Fruit fly (Drosophila melanogaster) whole organism: Measurements from ENCODE around the gene Gnmt.
"Not testable (repeated sequence)": the region's sequence is repeated elsewhere in the genome, so short reads cannot be mapped to it uniquely, and the experiment has no call there.

Source experiments
- CG8478 ChIP-seq: fragments of >200 bp; optimal IDR thresholded peaks from 2 replicates; lab custom pipeline; 2018; ENCODE audit warnings: inconsistent platforms
- Dll ChIP-seq: fragments of >200 bp; optimal IDR thresholded peaks from 2 replicates; lab custom pipeline; 2017
- EcR ChIP-seq, 2 experiments: fragments of >200 bp; optimal IDR thresholded peaks; 2 replicates each; lab custom pipeline; 2017; ENCODE audit warnings: missing biosample characterization in 2 of 2, missing genetic modification characterization in 2 of 2, missing genetic modification reagents in 2 of 2
- pan ChIP-seq: fragments of >200 bp; optimal IDR thresholded peaks from 2 replicates; lab custom pipeline; 2017
- psq ChIP-seq: fragments of >200 bp; optimal IDR thresholded peaks from 2 replicates; lab custom pipeline; 2017
- usp ChIP-seq: fragments of >200 bp; optimal IDR thresholded peaks from 2 replicates; lab custom pipeline; 2017; ENCODE audit warnings: missing biosample characterization, missing genetic modification characterization, mixed read lengths

Gene Gnmt

DNA sequence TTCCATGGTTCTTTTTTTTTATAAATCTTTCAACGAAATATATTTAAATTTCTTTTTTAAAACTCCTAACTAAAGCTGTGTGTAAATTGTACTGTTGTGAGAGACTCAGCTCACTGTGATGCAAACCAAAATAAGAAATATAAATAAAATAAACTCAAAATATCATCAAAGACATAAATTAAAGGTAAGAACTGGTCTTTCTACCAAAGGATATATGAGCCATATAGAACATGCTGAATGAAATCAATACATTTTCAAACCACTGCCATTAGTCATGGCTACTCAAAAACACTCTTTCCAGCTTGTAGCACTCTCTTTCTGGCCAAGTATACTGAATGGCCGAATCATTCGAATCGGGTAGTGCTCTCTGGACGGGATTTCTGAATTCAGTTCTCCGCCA is 20.3 kb downstream of the Gnmt start, which contains the start of the genes CG14391 and NijC:
Gene CG14391, minus strand, starts transcription at position 101 of the 400 bp plus-strand sequence.
Gene NijC, plus strand, starts transcription at position 388 of the 400 bp plus-strand sequence.
- TF ChIP-seq pan (no peak), psq (no peak), CG8478 (lab: Kevin White, UChicago) (no peak), EcR (GFP tag; optimal IDR thresholded peaks at IDR 0.05; lab: Kevin White, UChicago) (no peak), Dll (lab: Kevin White, UChicago) (no peak), usp (GFP tag; lab: Kevin White, UChicago) (no peak)

DNA sequence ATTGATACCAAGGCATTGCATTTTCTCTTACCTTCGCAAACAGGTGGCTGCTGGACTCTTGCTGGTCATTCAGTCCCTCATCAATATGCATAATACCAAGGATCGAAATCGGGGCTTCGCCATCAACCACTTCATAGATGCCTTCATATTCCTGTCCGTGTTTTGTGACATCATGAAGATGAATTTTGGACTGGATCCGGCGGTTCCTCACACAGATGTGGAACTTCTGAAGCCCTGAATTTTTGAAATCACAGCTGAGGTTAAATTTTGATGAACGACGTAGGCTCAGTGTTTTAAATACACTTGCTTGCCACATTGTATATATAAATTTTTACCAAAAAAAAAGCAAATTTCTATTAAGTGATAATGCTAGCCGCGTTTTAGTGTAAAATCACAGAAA is 22.6 kb downstream of the Gnmt start, which contains the start of gene Past1:
Gene Past1, plus strand, starts transcription at position 301 of the 400 bp plus-strand sequence.
- TF ChIP-seq Dll (lab: Kevin White, UChicago) (no peak), CG8478 (lab: Kevin White, UChicago) (no peak), psq (no peak), pan (no peak), EcR (GFP tag; optimal IDR thresholded peaks at IDR 0.05; lab: Kevin White, UChicago) (no peak), usp (GFP tag; lab: Kevin White, UChicago) (no peak)

DNA sequence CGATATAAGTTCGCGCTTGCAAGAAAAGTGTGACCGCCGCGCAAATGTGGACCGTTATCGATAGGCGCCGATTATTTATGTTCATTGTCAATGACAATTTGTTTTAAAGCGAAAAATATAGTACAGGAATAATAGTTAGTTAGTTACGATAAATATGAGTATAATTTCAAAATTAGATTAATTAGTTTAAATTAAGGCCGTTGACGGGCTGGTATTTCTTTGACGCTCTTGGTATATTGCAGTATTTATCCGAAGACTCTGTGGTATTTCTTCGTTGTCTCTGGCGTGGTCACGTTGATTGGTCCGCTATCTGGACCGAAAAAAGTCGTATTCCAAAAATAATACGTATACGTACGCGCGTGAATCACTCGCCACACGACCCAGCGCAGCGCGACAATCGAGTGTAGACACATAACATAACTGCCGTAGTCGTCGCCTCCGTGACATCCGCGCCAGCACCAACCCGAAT is 23.2 kb downstream of the Gnmt start:
- TF ChIP-seq CG8478 (lab: Kevin White, UChicago) (no peak), pan (no peak), EcR (GFP tag; optimal IDR thresholded peaks at IDR 0.05; lab: Kevin White, UChicago) (no peak), Dll (lab: Kevin White, UChicago) (no peak), psq (no peak), usp (GFP tag; lab: Kevin White, UChicago) (no peak)

dm6 chr3R:12698363-12698762 is 24.0 kb downstream of the Gnmt start:
- TF ChIP-seq usp (GFP tag; lab: Kevin White, UChicago) = no peak
- TF ChIP-seq CG8478 (lab: Kevin White, UChicago) = no peak
- no peak for TF ChIP-seq Dll (lab: Kevin White, UChicago)
- no peak for TF ChIP-seq pan
- TF ChIP-seq psq = no peak
- TF ChIP-seq EcR (GFP tag; optimal IDR thresholded peaks at IDR 0.05; lab: Kevin White, UChicago) = no peak

DNA sequence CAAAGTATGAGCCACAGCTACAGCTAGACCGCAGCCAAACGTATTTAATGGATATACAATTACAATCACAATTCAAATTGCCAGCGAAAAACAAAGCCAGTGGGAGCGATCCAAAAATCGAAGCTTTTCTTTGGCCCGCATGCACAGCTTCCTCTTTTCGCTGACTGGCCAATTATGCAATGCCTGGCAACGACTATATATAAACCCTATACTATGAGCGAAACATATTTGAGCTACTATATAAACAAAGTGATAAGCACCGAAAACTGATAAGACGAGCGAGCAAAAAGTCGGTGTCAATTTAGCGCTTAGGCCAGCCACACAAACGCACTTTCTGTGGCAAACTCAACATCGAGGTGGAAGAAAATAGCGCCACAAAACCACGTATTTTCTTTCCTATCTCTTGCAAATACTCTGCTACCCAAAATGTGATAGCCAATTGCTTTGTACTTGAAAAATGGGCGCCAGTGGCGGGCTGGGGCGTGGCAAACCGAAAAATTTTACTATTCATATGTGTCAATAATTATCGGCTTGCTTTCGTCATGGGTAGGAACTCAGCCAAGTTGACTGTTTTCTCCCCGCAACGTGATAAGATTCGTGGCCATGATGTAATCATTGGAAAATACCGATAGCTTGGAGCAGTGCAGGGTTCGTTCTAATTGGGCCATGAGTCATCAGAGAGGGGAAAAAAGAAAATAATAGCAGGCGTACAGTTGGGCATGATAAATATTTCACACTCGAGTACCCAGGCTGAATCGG is 25.4 kb downstream of the Gnmt start:
- TF ChIP-seq EcR (GFP tag; optimal IDR thresholded peaks at IDR 0.05; lab: Kevin White, UChicago) = no peak
- no peak for TF ChIP-seq CG8478 (lab: Kevin White, UChicago)
- TF ChIP-seq pan = no peak
- no peak for TF ChIP-seq Dll (lab: Kevin White, UChicago)
- TF ChIP-seq usp (GFP tag; lab: Kevin White, UChicago) = no peak
- TF ChIP-seq psq = no peak

- no peak for TF ChIP-seq CG8478 (lab: Kevin White, UChicago)
- no peak for TF ChIP-seq Dll (lab: Kevin White, UChicago)
- TF ChIP-seq psq = no peak
- no peak for TF ChIP-seq pan
- TF ChIP-seq EcR (GFP tag; optimal IDR thresholded peaks at IDR 0.05; lab: Kevin White, UChicago) = no peak
- TF ChIP-seq usp (GFP tag; lab: Kevin White, UChicago) = no peak
Observed at dm6 chr3R:12700454-12700853, 26.0 kb downstream of the Gnmt start.

- TF ChIP-seq EcR (GFP tag; optimal IDR thresholded peaks at IDR 0.05; lab: Kevin White, UChicago) (no peak), CG8478 (lab: Kevin White, UChicago) (no peak), psq (no peak), pan (no peak), Dll (lab: Kevin White, UChicago) (no peak), usp (GFP tag; lab: Kevin White, UChicago) (no peak)
Observed at dm6 chr3R:12701257-12701656, 26.8 kb downstream of the Gnmt start.

dm6 chr3R:12701994-12702494 is 27.6 kb downstream of the Gnmt start:
- no peak for TF ChIP-seq Dll (lab: Kevin White, UChicago)
- TF ChIP-seq usp (GFP tag; lab: Kevin White, UChicago) = no peak
- no peak for TF ChIP-seq CG8478 (lab: Kevin White, UChicago)
- no peak for TF ChIP-seq pan
- no peak for TF ChIP-seq psq
- no peak for TF ChIP-seq EcR (GFP tag; optimal IDR thresholded peaks at IDR 0.05; lab: Kevin White, UChicago)

- no peak for TF ChIP-seq EcR (GFP tag; optimal IDR thresholded peaks at IDR 0.05; lab: Kevin White, UChicago)
- no peak for TF ChIP-seq CG8478 (lab: Kevin White, UChicago)
- TF ChIP-seq pan = no peak
- TF ChIP-seq Dll (lab: Kevin White, UChicago) = no peak
- no peak for TF ChIP-seq psq
- TF ChIP-seq usp (GFP tag; lab: Kevin White, UChicago) = no peak
Observed at dm6 chr3R:12704861-12705260, 30.5 kb downstream of the Gnmt start, which contains the start of gene CG12279. CG12279 (plus strand) TSS chr3R:12705094.

dm6 chr3R:12712178-12713172 is 38.1 kb downstream of the Gnmt start, which contains the start of gene PolQ:
PolQ (minus strand) TSS chr3R:12712299.
- TF ChIP-seq Dll (lab: Kevin White, UChicago); CG8478 (lab: Kevin White, UChicago); EcR (GFP tag; optimal IDR thresholded peaks at IDR 0.05; lab: Kevin White, UChicago): not testable (repeated sequence)

DNA sequence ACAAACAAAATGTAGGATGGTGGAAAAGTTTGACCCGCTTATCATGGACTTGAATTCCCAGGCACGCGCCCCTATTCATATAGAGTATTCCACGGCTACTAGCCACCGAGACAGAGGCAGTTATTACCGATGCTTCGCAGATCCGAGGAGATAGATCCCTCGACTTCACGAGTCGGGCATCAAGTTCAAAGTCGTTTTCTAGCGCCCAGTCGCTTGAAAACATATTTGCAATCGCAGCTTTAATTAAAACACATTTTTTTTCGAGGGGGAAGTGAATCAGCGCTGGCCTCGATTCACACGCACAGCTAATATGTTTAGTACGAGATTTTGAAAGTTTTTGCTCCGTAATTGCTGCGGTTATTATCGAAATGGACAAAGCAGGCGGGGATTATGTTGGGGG is 40.8 kb downstream of the Gnmt start:
- TF ChIP-seq usp (GFP tag; lab: Kevin White, UChicago) (no peak), Dll (lab: Kevin White, UChicago) (no peak), EcR (GFP tag; optimal IDR thresholded peaks at IDR 0.05; lab: Kevin White, UChicago) (no peak), CG8478 (lab: Kevin White, UChicago) (no peak), psq (no peak), pan (no peak)
